Worm (Caenorhabditis elegans) whole organism, dauer: ENCODE measurements around the gene Y17D7B.10.

ENCODE experiments used
- unc-62 ChIP-seq: sonication (generic microtip); optimal IDR thresholded peaks from 2 replicates; lab custom pipeline; 2017; ENCODE audit warnings: missing biosample characterization, missing genetic modification reagents, missing genetic modification characterization

Y17D7B.10 gene

DNA sequence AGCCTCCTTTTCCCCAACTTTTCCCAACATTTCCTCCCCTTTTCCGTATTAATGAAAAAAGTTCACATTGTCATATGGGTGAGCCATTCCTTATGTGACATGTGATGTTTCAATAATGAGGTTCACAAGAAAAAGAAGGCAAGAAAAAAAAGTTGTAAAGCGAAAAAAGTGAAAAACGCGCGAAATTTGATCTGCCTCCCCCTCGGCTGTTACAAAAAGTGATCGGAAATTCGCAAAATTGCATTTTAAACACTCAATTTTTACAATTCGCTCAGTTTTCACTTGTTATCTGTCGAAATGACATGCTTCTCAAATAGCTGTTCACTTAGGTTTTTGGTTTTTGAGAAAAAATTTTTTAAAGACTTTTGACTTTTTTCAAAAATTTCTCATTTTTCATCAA is 38.1 kb downstream of the Y17D7B.10 start:
- TF ChIP-seq unc-62 = no peak

DNA sequence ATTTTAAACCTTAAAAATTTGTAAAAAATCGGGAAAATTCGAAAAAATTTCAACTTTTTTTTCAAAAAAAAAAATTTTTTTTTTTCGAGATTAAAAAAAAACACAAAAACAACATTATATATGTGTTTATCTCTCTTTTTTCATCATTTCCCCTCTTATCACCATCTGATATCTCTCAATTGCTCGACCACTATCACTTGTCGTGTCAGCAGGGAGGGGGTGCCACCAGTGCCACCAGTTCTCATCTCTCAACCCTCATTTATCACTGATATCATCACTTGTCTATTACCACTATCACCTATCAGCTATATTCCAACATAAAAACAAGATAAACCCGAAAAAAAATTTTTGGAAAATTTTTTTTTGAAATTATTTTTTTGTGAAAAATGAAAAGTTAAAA is 42.9 kb downstream of the Y17D7B.10 start:
- no peak for TF ChIP-seq unc-62

DNA sequence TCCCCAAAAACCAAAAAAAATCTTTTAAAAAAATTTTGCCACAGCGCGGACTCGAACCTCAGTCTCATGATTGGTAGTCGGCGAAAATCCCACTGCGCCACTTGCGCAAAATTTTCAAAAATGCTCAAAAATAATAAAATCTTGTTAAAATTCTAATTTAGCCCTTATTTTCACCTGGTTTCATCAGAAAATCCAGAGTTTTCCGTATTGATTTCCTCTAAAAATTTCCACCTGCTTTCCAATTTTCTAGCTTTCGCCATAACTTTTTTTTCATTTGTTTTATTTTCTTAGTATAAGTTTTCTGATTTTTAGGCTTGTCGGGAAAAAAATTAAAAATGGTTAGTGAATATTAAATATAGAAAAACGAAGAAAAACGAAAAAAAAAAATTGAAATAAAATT is 43.9 kb downstream of the Y17D7B.10 start:
- no peak for TF ChIP-seq unc-62
